Worm (Caenorhabditis elegans): ENCODE results near the gene F53C11.9.

F53C11.9 gene

DNA sequence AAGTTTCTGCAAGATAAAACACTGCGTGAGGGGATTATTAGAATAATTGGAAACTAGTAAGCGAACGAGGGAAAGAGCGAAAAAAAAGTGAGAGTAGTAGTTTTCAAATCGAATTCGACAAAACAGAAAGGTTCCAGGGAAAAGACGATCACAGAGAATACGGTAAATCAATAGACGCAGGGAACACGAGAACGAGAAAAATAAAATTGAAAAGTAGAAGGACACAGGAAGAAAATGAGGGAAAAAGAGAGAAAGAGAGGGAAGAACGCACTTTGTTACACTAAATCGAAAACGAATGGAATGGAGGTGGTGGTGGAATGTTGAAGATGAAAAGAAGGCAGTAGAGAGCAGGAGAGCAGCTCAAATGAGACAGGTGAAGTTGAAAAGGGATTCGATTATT is 29.4 kb downstream of the F53C11.9 start, which contains the start of gene swan-1 (continued):
- TF ChIP-seq egl-13 (tag; optimal IDR thresholded peaks at IDR 0.05) (no peak), ces-1 (GFP tag; optimal IDR thresholded peaks at IDR 0.05) (no peak), nhr-28 (tag; optimal IDR thresholded peaks at IDR 0.05) (no peak), C16A3.4 (tag; optimal IDR thresholded peaks at IDR 0.05) (no peak)

DNA sequence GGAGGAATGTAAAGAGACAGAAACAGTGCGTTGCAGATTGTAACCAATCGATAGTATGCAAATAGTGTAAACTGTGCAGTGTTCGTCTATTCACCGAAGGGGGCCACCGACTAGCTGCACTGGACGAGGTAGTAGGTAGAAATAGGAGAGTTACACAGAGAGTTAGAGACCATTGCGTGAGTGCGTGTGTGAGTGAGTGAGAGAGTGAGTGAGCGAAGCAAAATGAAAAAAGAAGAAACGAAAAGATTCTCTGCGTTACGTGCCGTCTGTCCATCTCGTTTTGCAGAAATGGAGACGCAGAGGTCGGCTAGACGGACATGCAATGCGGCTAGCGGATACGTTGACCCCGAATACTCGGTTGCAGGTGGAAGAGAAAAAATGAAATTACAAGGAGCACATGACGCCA is 30.6 kb downstream of the F53C11.9 start:
- TF ChIP-seq swsn-7 (tag; optimal IDR thresholded peaks at IDR 0.05) = peak; percentile 52
- TF ChIP-seq nhr-20 (tag; optimal IDR thresholded peaks at IDR 0.05) = peak; percentile 65
- peak; percentile 30 to 73 for TF ChIP-seq lsy-2 (tag; optimal IDR thresholded peaks at IDR 0.05)
- TF ChIP-seq nhr-12 (tag; optimal IDR thresholded peaks at IDR 0.05) = no peak
- TF ChIP-seq fos-1 (tag; optimal IDR thresholded peaks at IDR 0.05) = peak; percentile 56
- peak; percentile 14 for TF ChIP-seq dsc-1 (tag; optimal IDR thresholded peaks at IDR 0.05)
- TF ChIP-seq fkh-10 (GFP tag; optimal IDR thresholded peaks at IDR 0.05) = peak; percentile 5
- peak; percentile 3 for TF ChIP-seq unc-86 (tag; optimal IDR thresholded peaks at IDR 0.05)
- TF ChIP-seq dpl-1 (GFP tag; optimal IDR thresholded peaks at IDR 0.05) = peak in 2 of 3 experiments; percentile 39 to 61
- TF ChIP-seq efl-1 (optimal IDR thresholded peaks at IDR 0.05) = peak; percentile 55 to 77
- peak; percentile 14 to 93 for TF ChIP-seq efl-1 (GFP tag; optimal IDR thresholded peaks at IDR 0.05 in 1 of 2)
- peak; percentile 64 for TF ChIP-seq blmp-1 (tag; optimal IDR thresholded peaks at IDR 0.05)
- TF ChIP-seq F16B12.6 (tag; optimal IDR thresholded peaks at IDR 0.05) = no peak
- TF ChIP-seq jun-1 (tag; optimal IDR thresholded peaks at IDR 0.05) = peak; percentile 61
- TF ChIP-seq nhr-19 (GFP tag; conservative IDR thresholded peaks at IDR 0.05) = peak; percentile 47
- TF ChIP-seq mab-9 (GFP tag; IDR thresholded peaks at IDR 0.05) = no peak
- no peak for TF ChIP-seq aly-2 (tag; optimal IDR thresholded peaks at IDR 0.05)
- TF ChIP-seq mep-1 (tag; optimal IDR thresholded peaks at IDR 0.05) = peak; percentile 83
- peak; percentile 78 for TF ChIP-seq snu-23 (GFP tag; optimal IDR thresholded peaks at IDR 0.05)
- TF ChIP-seq ceh-8 (GFP tag; optimal IDR thresholded peaks at IDR 0.05) = no peak
- peak; percentile 55 for TF ChIP-seq tbx-2 (tag; optimal IDR thresholded peaks at IDR 0.05)
- TF ChIP-seq zag-1 (tag; optimal IDR thresholded peaks at IDR 0.05) = no peak
- TF ChIP-seq nhr-77 (tag; optimal IDR thresholded peaks at IDR 0.05) = peak; percentile 47
- TF ChIP-seq rnt-1 (tag; optimal IDR thresholded peaks at IDR 0.05) = peak; percentile 63
- no peak for TF ChIP-seq ceh-90 (tag; optimal IDR thresholded peaks at IDR 0.05)
- TF ChIP-seq fkh-8 (tag; optimal IDR thresholded peaks at IDR 0.05) = peak; percentile 67
- TF ChIP-seq lin-13 (GFP tag; optimal IDR thresholded peaks at IDR 0.05) = peak; percentile 53
- peak; percentile 74 for TF ChIP-seq nhr-71 (tag; optimal IDR thresholded peaks at IDR 0.05)
- TF ChIP-seq C16A3.4 (tag; optimal IDR thresholded peaks at IDR 0.05) = peak; percentile 51
- TF ChIP-seq lin-14 (GFP tag; optimal IDR thresholded peaks at IDR 0.05) = peak; percentile 93
- TF ChIP-seq lin-39 (tag; optimal IDR thresholded peaks at IDR 0.05) = no peak
- TF ChIP-seq fkh-4 (tag; optimal IDR thresholded peaks at IDR 0.05; ENCODE audit: borderline replicate concordance) = no peak
- TF ChIP-seq skn-1 (tag; optimal IDR thresholded peaks at IDR 0.05) = peak; percentile 8
- peak; percentile 8 to 71 (median 45) for TF ChIP-seq ceh-82 (tag; optimal IDR thresholded peaks at IDR 0.05)
- TF ChIP-seq Y116A8C.19 (tag; optimal IDR thresholded peaks at IDR 0.05; ENCODE audit: borderline replicate concordance) = no peak
- TF ChIP-seq lin-35 (GFP tag; optimal IDR thresholded peaks at IDR 0.05) = peak; percentile 57 to 67
- peak in 1 of 2 experiments; percentile 68 for TF ChIP-seq mdl-1 (tag; optimal IDR thresholded peaks at IDR 0.05)
- peak; percentile 48 for TF ChIP-seq snpc-4 (tag; optimal IDR thresholded peaks at IDR 0.05)
- no peak for TF ChIP-seq egl-13 (tag; optimal IDR thresholded peaks at IDR 0.05)
- peak; percentile 61 for TF ChIP-seq nhr-47 (tag; optimal IDR thresholded peaks at IDR 0.05)
- TF ChIP-seq hlh-4 (tag; optimal IDR thresholded peaks at IDR 0.05) = no peak
- no peak for TF ChIP-seq ztf-4 (tag; optimal IDR thresholded peaks at IDR 0.05)
